Worm (Caenorhabditis elegans) whole organism, young adult: ENCODE measurements around the gene ecps-1.
A peak's percentile ranks its signal among the peaks of the same experiment; 100 is the strongest.

Experiments used
- B0336.3 ChIP-seq: fragments of 200-800 bp; sonication (Bioruptor generic); IDR thresholded peaks from 2 replicates; pipeline ENCODE4 v1.3.6; 2022; ENCODE audit warnings: missing genetic modification characterization, missing compliant biosample characterization
- C17E4.6 ChIP-seq: fragments of 200-800 bp; sonication (Bioruptor generic); IDR thresholded peaks from 2 replicates; pipeline ENCODE4 v1.3.6; 2022; ENCODE audit warnings: missing genetic modification reagents, missing genetic modification characterization, missing compliant biosample characterization
- F33H1.4 ChIP-seq: fragments of 200-800 bp; sonication (Bioruptor generic); IDR thresholded peaks from 2 replicates; pipeline ENCODE4 v1.3.6; 2022; ENCODE audit warnings: missing genetic modification reagents, missing genetic modification characterization, missing compliant biosample characterization
- F49E8.2 ChIP-seq: sonication (generic microtip); optimal IDR thresholded peaks from 3 replicates; lab custom pipeline; 2017; ENCODE audit warnings: missing genetic modification characterization, mild to moderate bottlenecking, missing compliant biosample characterization, antibody characterized with exemption, moderate library complexity; ENCODE audit not compliant: insufficient read depth
- Y53G8AR.9 ChIP-seq: fragments of 200-800 bp; sonication (Bioruptor generic); conservative IDR thresholded peaks from 2 replicates; pipeline ENCODE4 v1.3.6; 2022; ENCODE audit warnings: missing genetic modification reagents, missing genetic modification characterization, missing compliant biosample characterization
- Y95B8A.8 ChIP-seq: fragments of 200-800 bp; sonication (Bioruptor generic); IDR thresholded peaks from 2 replicates; pipeline ENCODE4 v1.3.6; 2022; ENCODE audit warnings: missing genetic modification reagents, missing genetic modification characterization, missing compliant biosample characterization
- ama-1 ChIP-seq, 3 experiments: fragments of 150-350 bp in 1 of 3; sonication (generic microtip) in 2 of 3; optimal IDR thresholded peaks; 2 replicates each; lab custom pipeline; 2014 to 2018; ENCODE audit warnings: missing biosample characterization in 2 of 3, missing genetic modification characterization in 2 of 3, missing genetic modification reagents in 2 of 3
- aptf-3 ChIP-seq: fragments of 200-800 bp; sonication (Bioruptor generic); IDR thresholded peaks from 2 replicates; pipeline ENCODE4 v1.3.6; 2022; ENCODE audit warnings: missing genetic modification characterization, missing compliant biosample characterization
- atf-7 ChIP-seq: sonication (generic microtip); optimal IDR thresholded peaks from 2 replicates; lab custom pipeline; 2017; ENCODE audit warnings: mild to moderate bottlenecking, missing genetic modification characterization, missing compliant biosample characterization
- ceh-58 ChIP-seq: fragments of 200-800 bp; sonication (Bioruptor generic); IDR thresholded peaks from 2 replicates; pipeline ENCODE4 v1.3.6; 2022; ENCODE audit warnings: missing genetic modification characterization, missing compliant biosample characterization
- ceh-79 ChIP-seq: sonication (generic microtip); optimal IDR thresholded peaks from 2 replicates; lab custom pipeline; 2017; ENCODE audit warnings: mild to moderate bottlenecking, missing genetic modification characterization, missing compliant biosample characterization
- ceh-91 ChIP-seq: fragments of 200-800 bp; sonication (Bioruptor generic); IDR thresholded peaks from 2 replicates; pipeline ENCODE4 v1.3.6; 2022; ENCODE audit warnings: missing genetic modification reagents, missing genetic modification characterization, missing compliant biosample characterization
- chd-7 ChIP-seq: sonication (generic microtip); optimal IDR thresholded peaks from 2 replicates; lab custom pipeline; 2016; ENCODE audit warnings: mild to moderate bottlenecking, missing genetic modification characterization, moderate library complexity, missing compliant biosample characterization
- egl-18 ChIP-seq: fragments of 200-800 bp; sonication (Bioruptor generic); IDR thresholded peaks from 2 replicates; pipeline ENCODE4 v1.3.6; 2022; ENCODE audit warnings: missing genetic modification reagents, missing genetic modification characterization, missing compliant biosample characterization
- hlh-26 ChIP-seq: fragments of 200-800 bp; sonication (Bioruptor generic); conservative IDR thresholded peaks from 2 replicates; pipeline ENCODE4 v1.3.6; 2022; ENCODE audit warnings: missing genetic modification reagents, missing genetic modification characterization, missing compliant biosample characterization
- hsf-1 ChIP-seq: fragments of 200-800 bp; sonication (Bioruptor generic); IDR thresholded peaks from 2 replicates; pipeline ENCODE4 v1.3.6; 2022; ENCODE audit warnings: missing genetic modification reagents, missing genetic modification characterization, missing compliant biosample characterization
- lag-1 ChIP-seq: fragments of 200-800 bp; sonication (Bioruptor generic); IDR thresholded peaks from 2 replicates; pipeline ENCODE4 v1.3.6; 2022; ENCODE audit warnings: missing genetic modification reagents, missing genetic modification characterization, missing compliant biosample characterization
- let-607 ChIP-seq, 2 experiments: fragments of 200-800 bp in 1 of 2; sonication (Bioruptor generic) in 1 of 2; sonication (generic microtip) in 1 of 2; optimal IDR thresholded peaks; 2 replicates each; lab custom pipeline; 2016 to 2018; ENCODE audit warnings: mild to moderate bottlenecking in 2 of 2, missing compliant biosample characterization in 2 of 2, missing genetic modification characterization in 2 of 2, moderate library complexity in 2 of 2, missing genotype in 1 of 2
- lin-54 ChIP-seq: fragments of 200-800 bp; sonication (Bioruptor generic); optimal IDR thresholded peaks from 2 replicates; lab custom pipeline; 2018; ENCODE audit warnings: mild to moderate bottlenecking, missing genetic modification characterization, missing compliant biosample characterization
- mcd-1 ChIP-seq: fragments of 200-800 bp; sonication (Bioruptor generic); IDR thresholded peaks from 2 replicates; pipeline ENCODE4 v1.3.6; 2022; ENCODE audit warnings: missing genetic modification reagents, missing genetic modification characterization, missing compliant biosample characterization
- nhr-27 ChIP-seq: fragments of 200-800 bp; sonication (Bioruptor generic); optimal IDR thresholded peaks from 2 replicates; lab custom pipeline; 2018; ENCODE audit warnings: mild to moderate bottlenecking, missing genetic modification characterization, moderate library complexity, missing compliant biosample characterization
- pha-4 ChIP-seq: fragments of 150-350 bp; sonication (generic microtip); optimal IDR thresholded peaks from 2 replicates; lab custom pipeline; 2014; ENCODE audit warnings: missing biosample characterization, missing genetic modification reagents, missing genetic modification characterization
- rec-8 ChIP-seq, 2 experiments: sonication (generic microtip); optimal IDR thresholded peaks; 2 replicates each; lab custom pipeline; 2016; ENCODE audit warnings: mild to moderate bottlenecking in 2 of 2, missing genetic modification characterization in 2 of 2, missing genetic modification reagents in 2 of 2, missing genotype in 2 of 2, missing biosample characterization in 1 of 2, missing compliant biosample characterization in 1 of 2, moderate library complexity in 1 of 2
- repo-1 ChIP-seq: sonication (generic microtip); optimal IDR thresholded peaks from 2 replicates; lab custom pipeline; 2017; ENCODE audit warnings: mild to moderate bottlenecking, missing genetic modification characterization, missing compliant biosample characterization
- sea-2 ChIP-seq: fragments of 200-800 bp; sonication (Bioruptor generic); IDR thresholded peaks from 2 replicates; pipeline ENCODE4 v1.3.6; 2022; ENCODE audit warnings: missing genetic modification characterization, missing compliant biosample characterization
- snpc-1.3 ChIP-seq: sonication (generic microtip); optimal IDR thresholded peaks from 2 replicates; lab custom pipeline; 2017; ENCODE audit warnings: missing genetic modification characterization, mild to moderate bottlenecking, missing compliant biosample characterization, antibody characterized with exemption, moderate library complexity, missing genotype, missing genetic modification reagents; ENCODE audit not compliant: insufficient read depth
- snpc-3.4 ChIP-seq: sonication (generic microtip); optimal IDR thresholded peaks from 2 replicates; lab custom pipeline; 2017; ENCODE audit warnings: missing genetic modification characterization, mild to moderate bottlenecking, missing compliant biosample characterization, antibody characterized with exemption, moderate library complexity, missing genotype, missing genetic modification reagents
- tbx-9 ChIP-seq: sonication (generic microtip); optimal IDR thresholded peaks from 2 replicates; lab custom pipeline; 2016; ENCODE audit warnings: borderline replicate concordance, missing genetic modification characterization, inconsistent platforms, missing compliant biosample characterization
- tlf-1 ChIP-seq: fragments of 200-800 bp; sonication (Bioruptor generic); optimal IDR thresholded peaks from 2 replicates; lab custom pipeline; 2018; ENCODE audit warnings: mild to moderate bottlenecking, missing genetic modification characterization, missing compliant biosample characterization
- unc-130 ChIP-seq: sonication (generic microtip); optimal IDR thresholded peaks from 2 replicates; lab custom pipeline; 2016; ENCODE audit warnings: missing genetic modification reagents, missing genetic modification characterization, missing compliant biosample characterization
- zfh-2 ChIP-seq: fragments of 200-800 bp; sonication (Bioruptor generic); conservative IDR thresholded peaks from 2 replicates; pipeline ENCODE4 v1.3.6; 2022; ENCODE audit warnings: missing genetic modification reagents, missing genetic modification characterization, missing compliant biosample characterization
- ztf-26 ChIP-seq: sonication (generic microtip); optimal IDR thresholded peaks from 2 replicates; lab custom pipeline; 2017; ENCODE audit warnings: missing genetic modification characterization, missing compliant biosample characterization
- ztf-28 ChIP-seq: fragments of 200-800 bp; sonication (Bioruptor generic); IDR thresholded peaks from 2 replicates; pipeline ENCODE4 v1.3.6; 2022; ENCODE audit warnings: missing genetic modification reagents, missing genetic modification characterization, missing compliant biosample characterization
- ztf-6 ChIP-seq: fragments of 200-800 bp; sonication (Bioruptor generic); IDR thresholded peaks from 2 replicates; pipeline ENCODE4 v1.3.6; 2022; ENCODE audit warnings: missing genetic modification reagents, missing genetic modification characterization, missing compliant biosample characterization

The ecps-1 gene

DNA sequence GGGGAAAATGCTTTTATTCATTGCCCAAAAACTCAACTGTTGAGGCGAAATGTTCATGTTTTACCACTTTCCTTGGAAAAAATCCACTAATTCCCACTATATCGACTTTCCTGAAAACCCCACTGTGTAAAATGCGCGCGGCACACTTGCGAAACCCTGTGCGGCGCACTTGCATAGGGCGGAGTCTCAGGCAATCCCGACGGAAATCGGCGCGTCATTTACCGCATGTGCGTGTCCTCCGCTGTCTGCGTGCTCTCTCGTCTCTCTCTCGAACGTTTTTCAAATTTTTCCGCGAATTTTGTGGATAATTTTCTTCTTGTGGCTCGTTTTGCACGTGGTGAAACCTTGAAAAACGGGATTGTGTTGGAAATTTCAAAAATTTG, 804 bp upstream of the ecps-1 start, which contains the start of gene atx-2 (continued):
- TF ChIP-seq atf-7 (peak; percentile 83), tbx-9 (tag; lab: Kevin White, UChicago) (no peak), ztf-28 (peak; percentile 95), egl-18 (no peak), snpc-1.3 (tag; lab: Kevin White, UChicago) (peak; percentile 58), ztf-6 (GFP tag; lab: Robert Waterston, UW) (0 out of 2 replicates have a peak, but pooled peaks have one; percentile 76), pha-4 (tag; lab: Kevin White, UChicago) (no peak), let-607 (tag; optimal IDR thresholded peaks at IDR 0.05; lab: Kevin White, UChicago) (peak; percentile 61 to 84), unc-130 (peak; percentile 55), aptf-3 (GFP tag; lab: Robert Waterston, UW) (peak; percentile 78; the same call in 1 of the 2 replicates), Y53G8AR.9 (peak; percentile 87), C17E4.6 (GFP tag; lab: Robert Waterston, UW) (peak; percentile 84), repo-1 (tag; lab: Kevin White, UChicago) (peak; percentile 81), tlf-1 (GFP tag; lab: Kevin White, UChicago) (peak; percentile 82), nhr-27 (tag; lab: Kevin White, UChicago) (no peak), ztf-26 (peak; percentile 61), F33H1.4 (peak; percentile 71), ceh-58 (GFP tag; lab: Robert Waterston, UW) (0 out of 2 replicates have a peak, but pooled peaks have one; percentile 64), Y95B8A.8 (peak; percentile 90), chd-7 (tag; lab: Kevin White, UChicago) (peak; percentile 92), snpc-3.4 (tag; lab: Kevin White, UChicago) (peak; percentile 76), B0336.3 (GFP tag; lab: Robert Waterston, UW) (peak; percentile 86), ama-1 (optimal IDR thresholded peaks at IDR 0.05; lab: Kevin White, UChicago) (no peak), ama-1 (GFP tag; optimal IDR thresholded peaks at IDR 0.05; lab: Kevin White, UChicago) (peak in 1 of 2 experiments; percentile 27), lag-1 (no peak), zfh-2 (GFP tag; lab: Robert Waterston, UW) (peak; percentile 97), mcd-1 (GFP tag; lab: Robert Waterston, UW) (peak; percentile 96), sea-2 (GFP tag; lab: Robert Waterston, UW) (0 out of 2 replicates have a peak, but pooled peaks have one; percentile 70), ceh-91 (GFP tag; lab: Robert Waterston, UW) (peak; percentile 85), hlh-26 (no peak), ceh-79 (peak; percentile 4), hsf-1 (GFP tag; lab: Robert Waterston, UW) (peak; percentile 69; the same call in 1 of the 2 replicates), F49E8.2 (tag; lab: Kevin White, UChicago) (peak; percentile 86), lin-54 (GFP tag; lab: Kevin White, UChicago) (peak; percentile 91)
- TF ChIP-seq, all 124 proteins: peak for 97

DNA sequence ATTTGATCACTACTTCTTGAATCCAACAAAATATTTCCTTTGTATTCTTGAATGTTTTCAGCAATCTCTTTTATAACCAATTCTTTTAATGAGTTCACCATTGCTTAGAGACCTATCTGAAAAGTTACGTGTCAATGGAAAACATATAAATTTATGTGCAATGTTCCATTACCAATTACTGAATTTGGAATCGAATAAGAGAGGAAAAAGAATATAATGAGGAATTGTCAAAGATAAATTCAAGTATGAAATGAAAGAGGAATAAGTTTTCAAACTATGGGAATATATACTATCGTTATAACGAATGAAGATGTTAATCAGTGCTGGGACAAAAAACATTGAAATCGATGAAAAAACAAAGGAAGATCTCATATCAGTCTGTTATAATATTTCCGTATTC, 9.3 kb downstream of the ecps-1 start, which contains the start of gene H04D03.4:
TSS of gene H04D03.4 (minus strand) at position 101 of the 400 bp plus-strand sequence.
- no peak for TF ChIP-seq rec-8 (tag; optimal IDR thresholded peaks at IDR 0.05; lab: Kevin White, UChicago)

DNA sequence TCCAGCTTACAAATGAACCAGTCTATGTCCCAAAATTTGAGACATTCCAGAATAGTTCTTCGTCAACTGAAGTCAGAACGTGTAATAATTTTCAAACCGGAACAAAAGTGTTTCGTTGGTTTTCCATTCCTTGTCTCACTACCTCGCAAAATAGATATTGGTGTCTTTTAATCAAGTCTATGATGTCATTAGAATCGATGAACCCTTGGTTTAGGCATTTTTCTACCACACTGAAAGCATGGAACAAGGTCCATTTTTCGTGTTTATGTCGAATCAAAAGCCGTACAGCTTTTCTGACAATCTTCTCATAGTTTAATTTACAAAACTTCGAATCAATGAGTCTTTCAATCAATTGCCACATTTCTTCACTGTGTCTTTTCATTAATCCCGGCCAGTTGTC, 13.6 kb downstream of the ecps-1 start, which contains the start of gene H04D03.7:
TSS of gene H04D03.7 (minus strand) at position 101 of the 400 bp plus-strand sequence.
- no peak for TF ChIP-seq ceh-91 (GFP tag; lab: Robert Waterston, UW)
